Worm (Caenorhabditis elegans) whole organism, late embryonic: Measurements from ENCODE around the gene rilp-1.

ENCODE experiments used
- C38D4.7 ChIP-seq: fragments of 200-800 bp; sonication (Bioruptor generic); optimal IDR thresholded peaks from 2 replicates; lab custom pipeline; 2018; ENCODE audit warnings: mild to moderate bottlenecking, missing genetic modification characterization, moderate library complexity, missing compliant biosample characterization
- F13H6.1 ChIP-seq: sonication (generic microtip); optimal IDR thresholded peaks from 2 replicates; lab custom pipeline; 2016; ENCODE audit warnings: missing genetic modification characterization, missing compliant biosample characterization
- T23F11.4 ChIP-seq: fragments of 200-800 bp; sonication (Bioruptor generic); optimal IDR thresholded peaks from 2 replicates; lab custom pipeline; 2018; ENCODE audit warnings: mild to moderate bottlenecking, missing genetic modification characterization, missing compliant biosample characterization
- Y22D7AL.16 ChIP-seq: sonication (generic microtip); optimal IDR thresholded peaks from 2 replicates; lab custom pipeline; 2016; ENCODE audit warnings: missing genetic modification characterization, missing compliant biosample characterization
- ahr-1 ChIP-seq: sonication (generic microtip); optimal IDR thresholded peaks from 2 replicates; lab custom pipeline; 2016; ENCODE audit warnings: missing genetic modification characterization, missing compliant biosample characterization
- ama-1 ChIP-seq: fragments of 150-350 bp; optimal IDR thresholded peaks from 2 replicates; lab custom pipeline; 2014
- ceh-14 ChIP-seq: sonication (generic microtip); optimal IDR thresholded peaks from 2 replicates; lab custom pipeline; 2016; ENCODE audit warnings: missing genotype, missing genetic modification characterization, missing compliant biosample characterization
- ceh-19 ChIP-seq: fragments of 200-800 bp; sonication (Bioruptor generic); optimal IDR thresholded peaks from 2 replicates; lab custom pipeline; 2018; ENCODE audit warnings: mild to moderate bottlenecking, missing genetic modification characterization, missing compliant biosample characterization
- ceh-2 ChIP-seq: sonication (generic microtip); optimal IDR thresholded peaks from 2 replicates; lab custom pipeline; 2016; ENCODE audit warnings: missing genotype, missing genetic modification characterization, missing compliant biosample characterization
- ceh-22 ChIP-seq: sonication (generic microtip); optimal IDR thresholded peaks from 2 replicates; lab custom pipeline; 2017; ENCODE audit warnings: missing biosample characterization, missing genetic modification characterization
- ceh-24 ChIP-seq: sonication (generic microtip); optimal IDR thresholded peaks from 2 replicates; lab custom pipeline; 2016; ENCODE audit warnings: mild to moderate bottlenecking, missing genetic modification characterization, missing compliant biosample characterization
- ceh-30 ChIP-seq: fragments of 150-350 bp; optimal IDR thresholded peaks from 2 replicates; lab custom pipeline; 2014; ENCODE audit warnings: missing biosample characterization, missing genetic modification characterization
- ceh-31 ChIP-seq: sonication (generic microtip); optimal IDR thresholded peaks from 2 replicates; lab custom pipeline; 2016; ENCODE audit warnings: missing genetic modification characterization, missing compliant biosample characterization
- ceh-34 ChIP-seq: sonication (generic microtip); optimal IDR thresholded peaks from 2 replicates; lab custom pipeline; 2016; ENCODE audit warnings: mild to moderate bottlenecking, missing genetic modification characterization, missing compliant biosample characterization
- ceh-48 ChIP-seq: sonication (generic microtip); optimal IDR thresholded peaks from 2 replicates; lab custom pipeline; 2016; ENCODE audit warnings: missing genetic modification characterization, inconsistent platforms, missing compliant biosample characterization
- ceh-6 ChIP-seq: fragments of 200-800 bp; sonication (Bioruptor generic); optimal IDR thresholded peaks from 2 replicates; lab custom pipeline; 2018; ENCODE audit warnings: mild to moderate bottlenecking, missing genetic modification characterization, missing compliant biosample characterization
- ceh-9 ChIP-seq: sonication (generic microtip); optimal IDR thresholded peaks from 2 replicates; lab custom pipeline; 2016; ENCODE audit warnings: mild to moderate bottlenecking, missing genetic modification characterization, inconsistent platforms, missing compliant biosample characterization
- dve-1 ChIP-seq: sonication (generic microtip); optimal IDR thresholded peaks from 2 replicates; lab custom pipeline; 2017; ENCODE audit warnings: antibody characterized with exemption, mild to moderate bottlenecking, missing genetic modification characterization, missing compliant biosample characterization
- elt-2 ChIP-seq: sonication (generic microtip); optimal IDR thresholded peaks from 2 replicates; lab custom pipeline; 2016; ENCODE audit warnings: missing genetic modification reagents, missing genetic modification characterization, missing compliant biosample characterization
- elt-4 ChIP-seq: sonication (generic microtip); optimal IDR thresholded peaks from 2 replicates; lab custom pipeline; 2016; ENCODE audit warnings: missing genetic modification characterization, missing compliant biosample characterization
- ets-4 ChIP-seq: sonication (generic microtip); optimal IDR thresholded peaks from 2 replicates; lab custom pipeline; 2016; ENCODE audit warnings: missing genetic modification characterization, missing compliant biosample characterization
- eyg-1 ChIP-seq: sonication (generic microtip); optimal IDR thresholded peaks from 2 replicates; lab custom pipeline; 2016; ENCODE audit warnings: missing genotype, missing genetic modification characterization, missing compliant biosample characterization
- fax-1 ChIP-seq: sonication (generic microtip); optimal IDR thresholded peaks from 2 replicates; lab custom pipeline; 2016; ENCODE audit warnings: missing genotype, missing genetic modification characterization, missing compliant biosample characterization
- gmeb-2 ChIP-seq: sonication (generic microtip); optimal IDR thresholded peaks from 2 replicates; lab custom pipeline; 2016; ENCODE audit warnings: missing genetic modification characterization, inconsistent platforms, missing compliant biosample characterization
- hlh-13 ChIP-seq: fragments of 200-800 bp; sonication (Bioruptor generic); optimal IDR thresholded peaks from 2 replicates; lab custom pipeline; 2018; ENCODE audit warnings: mild to moderate bottlenecking, missing genetic modification characterization, missing compliant biosample characterization
- hlh-15 ChIP-seq: sonication (generic microtip); optimal IDR thresholded peaks from 2 replicates; lab custom pipeline; 2016; ENCODE audit warnings: missing genetic modification characterization, missing compliant biosample characterization
- hlh-30 ChIP-seq: sonication (generic microtip); optimal IDR thresholded peaks from 2 replicates; lab custom pipeline; 2017; ENCODE audit warnings: antibody characterized with exemption, missing genetic modification characterization, missing compliant biosample characterization; ENCODE audit not compliant: insufficient read depth
- hlh-6 ChIP-seq: sonication (generic microtip); optimal IDR thresholded peaks from 2 replicates; lab custom pipeline; 2016; ENCODE audit warnings: missing genotype, missing genetic modification characterization, missing compliant biosample characterization
- hlh-8 ChIP-seq: sonication (generic microtip); optimal IDR thresholded peaks from 2 replicates; lab custom pipeline; 2016; ENCODE audit warnings: missing genotype, missing genetic modification characterization, missing compliant biosample characterization
- lim-6 ChIP-seq: sonication (generic microtip); optimal IDR thresholded peaks from 2 replicates; lab custom pipeline; 2016; ENCODE audit warnings: missing genetic modification characterization, missing compliant biosample characterization
- lin-11 ChIP-seq: fragments of 200-800 bp; sonication (Bioruptor generic); optimal IDR thresholded peaks from 2 replicates; lab custom pipeline; 2018; ENCODE audit warnings: mild to moderate bottlenecking, missing genetic modification characterization, missing compliant biosample characterization
- madf-2 ChIP-seq: sonication (generic microtip); optimal IDR thresholded peaks from 2 replicates; lab custom pipeline; 2017; ENCODE audit warnings: missing genetic modification characterization, missing compliant biosample characterization
- mec-3 ChIP-seq: sonication (generic microtip); optimal IDR thresholded peaks from 2 replicates; lab custom pipeline; 2016; ENCODE audit warnings: borderline replicate concordance, missing genetic modification characterization, missing compliant biosample characterization
- nfya-1 ChIP-seq: sonication (generic microtip); optimal IDR thresholded peaks from 2 replicates; lab custom pipeline; 2017; ENCODE audit warnings: missing genetic modification characterization, mild to moderate bottlenecking, missing compliant biosample characterization, antibody characterized with exemption, moderate library complexity
- nhr-232 ChIP-seq: sonication (generic microtip); optimal IDR thresholded peaks from 2 replicates; lab custom pipeline; 2016; ENCODE audit warnings: missing genetic modification characterization, missing compliant biosample characterization
- npax-4 ChIP-seq: sonication (generic microtip); optimal IDR thresholded peaks from 2 replicates; lab custom pipeline; 2016; ENCODE audit warnings: missing genetic modification characterization, missing compliant biosample characterization
- odd-2 ChIP-seq: sonication (generic microtip); optimal IDR thresholded peaks from 2 replicates; lab custom pipeline; 2017; ENCODE audit warnings: antibody characterized with exemption, mild to moderate bottlenecking, missing genetic modification characterization, missing compliant biosample characterization
- pag-3 ChIP-seq: sonication (generic microtip); optimal IDR thresholded peaks from 2 replicates; lab custom pipeline; 2016; ENCODE audit warnings: missing compliant biosample characterization, missing genetic modification characterization, borderline replicate concordance
- pat-9 ChIP-seq: fragments of 200-800 bp; sonication (Bioruptor generic); optimal IDR thresholded peaks from 2 replicates; lab custom pipeline; 2018; ENCODE audit warnings: mild to moderate bottlenecking, missing genetic modification characterization, moderate library complexity, missing compliant biosample characterization
- pros-1 ChIP-seq: fragments of 150-350 bp; optimal IDR thresholded peaks from 2 replicates; lab custom pipeline; 2014; ENCODE audit warnings: missing biosample characterization, missing genetic modification reagents, missing genetic modification characterization
- sdc-2 ChIP-seq: sonication (generic microtip); optimal IDR thresholded peaks from 2 replicates; lab custom pipeline; 2016; ENCODE audit warnings: missing genotype, missing genetic modification characterization, missing compliant biosample characterization
- sox-2 ChIP-seq: fragments of 200-800 bp; sonication (Bioruptor generic); IDR thresholded peaks from 2 replicates; pipeline ENCODE4 v1.3.6; 2022; ENCODE audit warnings: missing genetic modification reagents, missing genetic modification characterization, missing compliant biosample characterization
- sox-4 ChIP-seq: sonication (generic microtip); optimal IDR thresholded peaks from 2 replicates; lab custom pipeline; 2017; ENCODE audit warnings: mild to moderate bottlenecking, missing genetic modification characterization, inconsistent platforms, missing compliant biosample characterization
- syd-9 ChIP-seq: sonication (generic microtip); optimal IDR thresholded peaks from 2 replicates; lab custom pipeline; 2016; ENCODE audit warnings: mild to moderate bottlenecking, missing genetic modification characterization, moderate library complexity, missing compliant biosample characterization
- tbx-2 ChIP-seq: sonication (generic microtip); optimal IDR thresholded peaks from 2 replicates; lab custom pipeline; 2016; ENCODE audit warnings: missing genetic modification characterization, missing compliant biosample characterization
- unc-42 ChIP-seq: sonication (generic microtip); optimal IDR thresholded peaks from 2 replicates; lab custom pipeline; 2016; ENCODE audit warnings: missing genotype, missing genetic modification characterization, missing compliant biosample characterization
- unc-55 ChIP-seq: sonication (generic microtip); optimal IDR thresholded peaks from 2 replicates; lab custom pipeline; 2017; ENCODE audit warnings: missing biosample characterization, missing genetic modification reagents, missing genetic modification characterization
- unc-86 ChIP-seq: sonication (generic microtip); optimal IDR thresholded peaks from 2 replicates; lab custom pipeline; 2016; ENCODE audit warnings: missing genetic modification characterization, missing compliant biosample characterization
- zip-5 ChIP-seq: sonication (generic microtip); optimal IDR thresholded peaks from 2 replicates; lab custom pipeline; 2016; ENCODE audit warnings: missing genetic modification characterization, missing compliant biosample characterization
- ztf-16 ChIP-seq: sonication (generic microtip); optimal IDR thresholded peaks from 2 replicates; lab custom pipeline; 2017; ENCODE audit warnings: missing genetic modification characterization, missing compliant biosample characterization

The rilp-1 gene

ce11 chrIII:3621211-3621897 lies 14.6 kb upstream of the rilp-1 start:
- no peak for TF ChIP-seq hlh-8
- TF ChIP-seq unc-55 (GFP tag; lab: Kevin White, UChicago), result no peak
- no peak for TF ChIP-seq madf-2
- no peak for TF ChIP-seq ceh-24 (tag; lab: Kevin White, UChicago)
- TF ChIP-seq ceh-19 (GFP tag; lab: Kevin White, UChicago), result no peak
- TF ChIP-seq unc-86 (tag; lab: Kevin White, UChicago), result no peak
- TF ChIP-seq Y22D7AL.16 (tag; lab: Kevin White, UChicago), result no peak
- no peak for TF ChIP-seq lim-6 (tag; lab: Kevin White, UChicago)
- no peak for TF ChIP-seq ahr-1 (tag; lab: Kevin White, UChicago)
- no peak for TF ChIP-seq lin-11 (tag; lab: Kevin White, UChicago)
- no peak for TF ChIP-seq eyg-1 (tag; lab: Kevin White, UChicago)
- TF ChIP-seq ceh-14 (tag; lab: Kevin White, UChicago), result no peak
- no peak for TF ChIP-seq ceh-2 (tag; lab: Kevin White, UChicago)
- no peak for TF ChIP-seq pag-3 (tag; lab: Kevin White, UChicago)
- TF ChIP-seq npax-4 (tag; lab: Kevin White, UChicago), result no peak
- TF ChIP-seq hlh-30, result no peak
- TF ChIP-seq syd-9, result no peak
- TF ChIP-seq ama-1, result no peak
- TF ChIP-seq ceh-22 (tag; lab: Kevin White, UChicago), result no peak
- no peak for TF ChIP-seq fax-1 (tag; lab: Kevin White, UChicago)
- TF ChIP-seq, all 69 proteins: peak for 0

ce11 chrIII:3623772-3624171 lies 12.2 kb upstream of the rilp-1 start:
- peak; percentile 45 for TF ChIP-seq tbx-2
- TF ChIP-seq ceh-31, result peak; percentile 61
- TF ChIP-seq elt-2, result peak; percentile 61
- TF ChIP-seq ceh-19 (GFP tag; lab: Kevin White, UChicago), result no peak
- TF ChIP-seq pros-1, result no peak
- no peak for TF ChIP-seq unc-55 (GFP tag; lab: Kevin White, UChicago)
- TF ChIP-seq elt-4 (tag; lab: Kevin White, UChicago), result no peak
- no peak for TF ChIP-seq hlh-15 (tag; lab: Kevin White, UChicago)
- TF ChIP-seq ceh-14 (tag; lab: Kevin White, UChicago), result no peak
- TF ChIP-seq zip-5, result no peak
- TF ChIP-seq ama-1, result no peak
- peak; percentile 31 for TF ChIP-seq nhr-232 (tag; lab: Kevin White, UChicago)
- TF ChIP-seq nfya-1 (tag; lab: Kevin White, UChicago), result peak; percentile 35
- TF ChIP-seq gmeb-2 (tag; lab: Kevin White, UChicago), result no peak
- no peak for TF ChIP-seq eyg-1 (tag; lab: Kevin White, UChicago)
- TF ChIP-seq hlh-13 (GFP tag; lab: Kevin White, UChicago), result no peak
- no peak for TF ChIP-seq dve-1
- TF ChIP-seq ceh-30 (tag; lab: Kevin White, UChicago), result no peak
- TF ChIP-seq unc-42, result no peak
- TF ChIP-seq fax-1 (tag; lab: Kevin White, UChicago), result no peak
- no peak for TF ChIP-seq ets-4
- TF ChIP-seq ceh-22 (tag; lab: Kevin White, UChicago), result no peak
- no peak for TF ChIP-seq ztf-16
- TF ChIP-seq madf-2, result no peak
- no peak for TF ChIP-seq mec-3 (tag; lab: Kevin White, UChicago)
- no peak for TF ChIP-seq ceh-48
- no peak for TF ChIP-seq F13H6.1
- TF ChIP-seq ceh-9, result no peak
- peak; percentile 39 for TF ChIP-seq ceh-34
- TF ChIP-seq pat-9 (tag; lab: Kevin White, UChicago), result no peak
- no peak for TF ChIP-seq C38D4.7 (GFP tag; lab: Kevin White, UChicago)
- no peak for TF ChIP-seq T23F11.4 (GFP tag; lab: Kevin White, UChicago)
- no peak for TF ChIP-seq sox-4
- peak; percentile 68 for TF ChIP-seq sdc-2 (tag; lab: Kevin White, UChicago)
- no peak for TF ChIP-seq odd-2 (tag; lab: Kevin White, UChicago)
- TF ChIP-seq lim-6 (tag; lab: Kevin White, UChicago), result no peak
- no peak for TF ChIP-seq sox-2 (GFP tag; lab: Robert Waterston, UW)
- no peak for TF ChIP-seq hlh-6 (tag; lab: Kevin White, UChicago)
- no peak for TF ChIP-seq syd-9
- TF ChIP-seq npax-4 (tag; lab: Kevin White, UChicago), result no peak
- no peak for TF ChIP-seq ceh-6 (GFP tag; lab: Kevin White, UChicago)
